Worm (Caenorhabditis elegans): ENCODE measurements around the gene R13A1.3.

ce11 chrIV:7219398-7220087, 15.7 kb downstream of the R13A1.3 start, which contains the start of the genes glb-23 and R13A1.1:
- TF ChIP-seq him-1 (tag; optimal IDR thresholded peaks at IDR 0.05) (no peak), dao-5 (tag; optimal IDR thresholded peaks at IDR 0.05) (no peak)
